Worm (Caenorhabditis elegans) whole organism, L4/young adult: ENCODE results near the gene C06B3.16.

Experiments used
- W03F9.2 ChIP-seq: fragments of 150-350 bp; optimal IDR thresholded peaks from 2 replicates; lab custom pipeline; 2014; ENCODE audit warnings: missing biosample characterization, missing genetic modification characterization
- dao-5 ChIP-seq: sonication (generic microtip); optimal IDR thresholded peaks from 2 replicates; lab custom pipeline; 2016; ENCODE audit warnings: missing genotype, missing genetic modification characterization, moderate library complexity, missing compliant biosample characterization
- him-1 ChIP-seq: sonication (generic microtip); optimal IDR thresholded peaks from 2 replicates; lab custom pipeline; 2016; ENCODE audit warnings: missing genotype, missing genetic modification reagents, missing genetic modification characterization, missing compliant biosample characterization

C06B3.16 gene

DNA sequence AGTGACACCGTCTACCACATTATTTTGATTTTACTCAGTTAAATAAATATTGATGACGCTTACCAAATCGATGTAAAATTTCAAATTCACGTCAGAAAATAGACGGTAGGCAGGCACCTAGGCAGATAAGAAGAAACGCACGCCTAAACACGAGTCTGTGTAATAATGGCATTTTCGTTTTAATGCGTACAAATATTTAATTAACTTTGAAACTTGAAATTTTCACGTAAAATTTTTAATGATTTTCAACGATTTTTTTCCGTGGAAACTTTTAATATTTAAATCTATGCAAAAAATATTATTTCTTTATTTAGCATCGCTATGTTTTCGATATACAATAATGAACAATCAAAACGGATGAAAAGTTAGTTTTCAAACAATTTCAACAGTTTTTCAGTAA is at the start of gene C06B3.16:
Gene C06B3.16, plus strand, starts transcription at position 301 of the 400 bp plus-strand sequence.
- TF ChIP-seq him-1 (tag; lab: Kevin White, UChicago) (no peak), W03F9.2 (tag; lab: Kevin White, UChicago) (no peak), dao-5 (tag; lab: Kevin White, UChicago) (no peak)

DNA sequence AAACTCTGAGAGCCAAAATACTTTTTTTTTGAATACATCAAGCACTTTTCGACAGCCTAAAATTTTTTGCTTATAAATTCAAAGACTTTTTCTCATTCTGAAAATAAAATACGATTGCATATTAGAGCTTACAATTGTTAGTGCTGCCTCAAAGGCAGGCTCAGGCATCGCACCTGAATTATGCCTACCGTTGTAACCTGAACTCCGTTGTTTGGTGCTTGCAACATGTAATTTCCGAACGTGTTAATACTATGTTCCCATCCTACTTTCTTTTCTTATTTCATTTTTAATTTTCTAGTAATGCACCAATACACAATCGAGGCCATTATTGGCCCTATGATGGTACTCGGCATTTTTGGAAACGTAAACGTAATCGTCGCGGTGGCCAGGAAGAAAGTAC is 44.0 kb upstream of the C06B3.16 start, which contains the start of gene srsx-19:
Gene srsx-19, plus strand, starts transcription at position 301 of the 400 bp plus-strand sequence.
- TF ChIP-seq him-1 (tag; lab: Kevin White, UChicago) (no peak), W03F9.2 (tag; lab: Kevin White, UChicago) (no peak), dao-5 (tag; lab: Kevin White, UChicago) (no peak)

DNA sequence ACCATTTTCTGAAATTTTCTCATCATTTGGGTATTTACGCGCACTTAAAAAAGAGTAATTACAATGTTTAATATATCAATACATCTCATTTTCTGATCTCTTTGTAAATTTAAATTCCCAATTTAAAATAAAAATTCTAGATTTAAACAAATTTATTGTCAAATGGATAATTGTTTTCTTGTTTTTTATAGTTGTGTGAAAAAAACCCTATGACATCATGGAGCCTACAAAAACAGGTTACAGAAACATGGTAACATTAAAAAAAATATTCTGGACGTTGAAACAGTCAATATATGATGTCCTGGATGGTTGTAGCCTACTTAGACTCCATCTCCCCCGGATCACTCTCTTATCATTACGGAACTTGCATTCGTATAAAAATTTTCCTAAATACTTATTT is 41.8 kb upstream of the C06B3.16 start, which contains the start of gene spp-12:
Gene spp-12, plus strand, starts transcription at position 301 of the 400 bp plus-strand sequence.
- TF ChIP-seq him-1 (tag; lab: Kevin White, UChicago) (no peak), dao-5 (tag; lab: Kevin White, UChicago) (no peak), W03F9.2 (tag; lab: Kevin White, UChicago) (no peak)

DNA sequence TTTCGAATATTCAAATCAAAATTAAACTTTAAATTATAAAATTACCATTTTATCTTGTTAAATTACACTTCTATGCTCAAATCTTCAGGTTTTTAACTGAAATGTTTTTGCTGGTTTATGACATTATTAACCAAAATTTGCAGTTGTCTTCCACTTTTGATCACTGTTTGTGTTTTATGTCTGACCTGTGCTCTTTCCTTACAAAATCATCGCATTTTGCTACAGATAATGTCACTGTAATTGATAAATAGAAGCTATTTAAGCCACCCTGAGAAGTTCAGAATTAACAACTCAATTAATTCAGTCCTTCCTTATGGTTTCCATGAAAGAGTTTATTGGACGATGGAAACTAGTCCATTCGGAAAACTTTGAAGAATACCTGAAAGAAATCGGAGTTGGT is 40.9 kb upstream of the C06B3.16 start, which contains the start of gene lbp-8:
Gene lbp-8, plus strand, starts transcription at position 301 of the 400 bp plus-strand sequence.
- TF ChIP-seq him-1 (tag; lab: Kevin White, UChicago): no peak

DNA sequence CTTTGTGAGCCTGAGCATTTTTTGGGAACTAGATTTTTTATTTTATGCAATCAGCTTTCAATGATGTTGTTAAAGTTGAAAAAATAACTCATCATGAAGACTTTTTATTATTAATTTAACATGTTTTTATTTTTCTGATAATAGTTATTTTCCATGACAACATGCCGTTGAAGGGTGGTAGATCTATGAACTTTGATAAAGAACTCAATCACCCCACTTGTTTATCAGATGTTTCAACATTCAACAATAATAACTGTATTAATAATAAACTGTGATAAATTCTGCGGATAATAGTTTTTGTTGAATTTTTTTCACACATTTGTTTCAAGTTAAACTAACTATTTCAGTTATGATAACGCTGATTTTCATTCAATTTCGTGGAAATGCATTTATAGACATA is 39.8 kb upstream of the C06B3.16 start:
- no peak for TF ChIP-seq dao-5 (tag; lab: Kevin White, UChicago)
- peak; percentile 12 for TF ChIP-seq W03F9.2 (tag; lab: Kevin White, UChicago)
- no peak for TF ChIP-seq him-1 (tag; lab: Kevin White, UChicago)

DNA sequence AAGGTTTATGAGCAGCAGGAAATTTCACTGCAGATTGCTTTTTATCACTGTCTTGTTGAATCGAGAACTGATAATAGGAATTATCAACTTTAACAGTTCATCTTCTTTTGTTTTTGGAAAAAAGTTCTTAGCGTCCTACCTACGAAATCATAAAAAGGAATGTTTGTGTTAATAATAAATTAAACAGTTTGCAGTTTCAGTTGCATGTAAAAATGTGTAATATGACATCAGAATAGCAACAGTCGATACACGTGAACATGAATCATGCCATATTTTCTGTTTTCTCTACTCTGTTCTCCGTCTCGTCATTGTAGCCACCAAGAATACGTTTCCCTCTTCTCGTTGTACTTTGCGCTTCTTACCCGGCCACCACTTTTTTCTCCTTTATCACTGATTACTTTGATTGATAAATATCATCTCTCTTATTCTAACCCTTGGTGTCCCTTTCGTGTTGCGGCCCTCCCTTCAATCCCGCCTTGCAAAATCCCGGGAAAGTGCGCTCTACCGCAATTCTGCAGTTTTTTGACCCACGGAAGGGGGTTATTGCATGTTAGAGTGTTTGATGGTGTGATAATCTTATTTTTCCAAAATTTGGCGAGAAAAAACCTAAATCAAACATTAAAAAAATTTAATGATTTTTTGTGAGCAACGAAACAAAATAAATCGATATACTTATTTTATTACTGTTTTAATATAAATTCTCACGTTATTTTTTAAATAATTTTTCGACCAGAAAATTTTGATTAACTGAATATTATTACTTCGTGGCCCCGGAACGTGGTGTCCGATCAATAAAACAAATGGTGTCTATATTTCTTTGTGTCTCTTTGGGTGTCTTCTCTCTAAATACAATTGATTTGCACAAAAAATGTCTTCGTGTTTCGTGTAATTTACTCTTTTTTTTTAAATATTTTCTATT is 38.6 kb upstream of the C06B3.16 start, which contains the start of gene sptl-3:
Gene sptl-3, plus strand, starts transcription at position 869 of the 919 bp plus-strand sequence.
- TF ChIP-seq W03F9.2 (tag; lab: Kevin White, UChicago): no peak
- TF ChIP-seq dao-5 (tag; lab: Kevin White, UChicago): no peak

DNA sequence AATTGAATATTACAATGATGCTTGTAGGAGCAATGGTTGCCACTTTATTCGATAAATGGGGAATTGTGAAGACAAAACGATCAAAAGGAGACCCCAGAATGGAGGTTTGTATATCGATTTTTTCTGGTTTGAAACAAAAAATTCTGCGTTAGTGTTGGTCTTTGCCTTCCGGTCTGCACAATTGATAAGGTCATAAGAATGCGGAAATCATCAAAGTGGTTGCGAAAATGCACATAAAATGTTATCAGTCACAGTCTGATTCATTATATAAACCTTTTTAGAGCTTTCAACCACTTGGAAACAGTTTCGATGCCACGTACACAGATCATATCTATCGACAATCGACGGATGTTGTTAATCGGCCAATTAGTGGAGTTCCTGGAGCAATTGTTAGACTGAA is 37.7 kb upstream of the C06B3.16 start:
- TF ChIP-seq dao-5 (tag; lab: Kevin White, UChicago): no peak
- TF ChIP-seq W03F9.2 (tag; lab: Kevin White, UChicago): no peak
- no peak for TF ChIP-seq him-1 (tag; lab: Kevin White, UChicago)

DNA sequence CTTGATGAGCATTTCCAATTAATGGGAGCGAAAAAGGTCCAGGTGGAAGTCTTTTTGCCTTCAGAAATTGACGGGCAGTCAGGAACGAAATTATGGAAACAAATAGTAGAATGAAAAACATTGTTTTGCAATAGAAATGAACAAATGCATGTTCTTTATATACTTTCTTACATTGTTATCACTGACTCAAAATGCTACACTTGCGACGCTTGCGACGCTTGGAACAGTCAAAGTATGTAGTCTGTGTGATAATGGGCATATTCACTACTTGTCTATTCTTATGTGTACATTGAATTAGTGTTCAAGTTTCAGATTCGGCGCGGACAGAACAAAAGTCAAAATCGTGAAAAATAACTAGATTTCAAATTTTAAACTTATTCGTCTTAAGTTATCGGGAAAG is 33.0 kb upstream of the C06B3.16 start, which contains the start of gene cyp-35C1:
Gene cyp-35C1, minus strand, starts transcription at position 132 of the 400 bp plus-strand sequence.
- no peak for TF ChIP-seq dao-5 (tag; lab: Kevin White, UChicago)
- TF ChIP-seq him-1 (tag; lab: Kevin White, UChicago): no peak
- TF ChIP-seq W03F9.2 (tag; lab: Kevin White, UChicago): no peak

DNA sequence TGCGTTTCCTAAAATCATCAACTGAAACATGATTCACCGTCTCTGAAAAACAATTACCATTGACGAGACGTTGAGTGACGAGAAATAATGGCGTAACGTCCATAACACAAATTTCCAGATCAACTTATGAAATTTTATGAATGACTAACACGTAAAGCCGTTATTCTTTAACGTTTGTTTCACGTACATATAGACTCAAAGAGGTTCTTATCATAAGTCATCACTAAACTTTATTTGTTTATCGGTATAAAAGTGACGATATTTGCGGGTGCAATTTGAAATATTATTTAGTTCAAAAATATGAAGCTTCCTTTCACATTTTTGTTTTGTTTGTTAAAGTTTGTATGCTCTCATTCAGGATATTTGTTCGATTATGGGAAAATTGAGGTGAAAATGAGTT is 32.1 kb upstream of the C06B3.16 start, which contains the start of gene oac-3:
Gene oac-3, plus strand, starts transcription at position 301 of the 400 bp plus-strand sequence.
- TF ChIP-seq W03F9.2 (tag; lab: Kevin White, UChicago) (no peak), him-1 (tag; lab: Kevin White, UChicago) (no peak), dao-5 (tag; lab: Kevin White, UChicago) (no peak)

DNA sequence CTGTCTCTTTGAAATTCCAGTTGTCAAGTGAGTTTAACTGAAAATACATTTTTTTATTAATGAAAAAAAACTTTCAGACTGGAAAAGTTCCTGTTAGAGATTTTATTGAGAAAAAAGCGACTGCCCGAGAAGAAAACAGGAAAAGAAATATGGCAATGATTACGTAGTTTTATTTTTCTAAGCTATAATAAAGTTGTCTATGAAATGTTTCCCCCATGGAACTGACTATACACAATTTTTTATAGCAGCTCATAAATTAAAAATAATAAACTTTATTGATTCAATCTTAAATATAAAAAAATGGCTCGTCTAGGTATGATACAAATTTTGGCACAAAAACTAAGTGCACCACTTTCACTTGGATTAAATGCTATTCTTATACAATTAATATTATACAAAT is 28.8 kb upstream of the C06B3.16 start, which contains the start of gene C06B3.1:
Gene C06B3.1, plus strand, starts transcription at position 301 of the 400 bp plus-strand sequence.
- TF ChIP-seq him-1 (tag; lab: Kevin White, UChicago): no peak
- TF ChIP-seq dao-5 (tag; lab: Kevin White, UChicago): no peak
- no peak for TF ChIP-seq W03F9.2 (tag; lab: Kevin White, UChicago)

DNA sequence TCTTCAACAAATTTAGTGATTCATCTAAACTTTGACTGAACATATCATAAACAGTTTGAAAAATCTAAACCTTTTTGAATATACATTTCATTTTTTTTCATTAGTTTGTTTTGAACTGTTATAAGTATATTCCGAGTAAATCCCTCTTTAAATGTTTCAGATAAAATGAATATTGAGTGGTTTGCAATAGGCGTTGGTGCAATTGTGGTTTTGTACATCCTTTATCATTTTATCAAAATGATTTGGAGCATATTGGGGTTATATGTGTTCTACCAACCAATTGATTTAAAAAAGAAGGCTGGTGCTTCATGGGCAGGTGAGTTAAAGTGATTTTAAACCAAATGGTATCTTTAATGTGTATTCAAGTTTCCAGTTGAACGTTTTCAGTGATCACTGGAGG is 26.9 kb upstream of the C06B3.16 start, which contains the start of gene stdh-3:
Gene stdh-3, plus strand, starts transcription at position 166 of the 400 bp plus-strand sequence.
- no peak for TF ChIP-seq dao-5 (tag; lab: Kevin White, UChicago)
- no peak for TF ChIP-seq him-1 (tag; lab: Kevin White, UChicago)
- TF ChIP-seq W03F9.2 (tag; lab: Kevin White, UChicago): no peak

DNA sequence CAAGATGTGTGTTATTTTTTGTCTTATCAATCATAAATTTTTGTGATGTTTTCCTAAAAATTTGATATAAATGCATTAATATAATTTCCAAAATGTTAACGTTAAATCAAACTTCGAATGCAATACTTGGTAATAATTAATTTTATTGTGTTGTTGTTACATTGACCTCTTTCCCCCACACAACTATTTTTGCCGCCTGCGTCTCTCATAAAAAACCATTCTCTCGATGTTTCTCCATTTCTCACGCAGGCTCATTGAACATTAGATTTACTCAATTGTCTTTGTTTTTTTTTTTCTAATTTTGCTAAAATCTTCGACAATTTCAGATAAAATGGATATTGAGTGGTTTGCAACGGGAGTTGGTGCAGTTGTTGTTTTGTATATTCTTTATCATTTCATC is 25.2 kb upstream of the C06B3.16 start, which contains the start of gene stdh-1:
Gene stdh-1, plus strand, starts transcription at position 327 of the 400 bp plus-strand sequence.
- TF ChIP-seq him-1 (tag; lab: Kevin White, UChicago) (no peak), dao-5 (tag; lab: Kevin White, UChicago) (no peak), W03F9.2 (tag; lab: Kevin White, UChicago) (no peak)

DNA sequence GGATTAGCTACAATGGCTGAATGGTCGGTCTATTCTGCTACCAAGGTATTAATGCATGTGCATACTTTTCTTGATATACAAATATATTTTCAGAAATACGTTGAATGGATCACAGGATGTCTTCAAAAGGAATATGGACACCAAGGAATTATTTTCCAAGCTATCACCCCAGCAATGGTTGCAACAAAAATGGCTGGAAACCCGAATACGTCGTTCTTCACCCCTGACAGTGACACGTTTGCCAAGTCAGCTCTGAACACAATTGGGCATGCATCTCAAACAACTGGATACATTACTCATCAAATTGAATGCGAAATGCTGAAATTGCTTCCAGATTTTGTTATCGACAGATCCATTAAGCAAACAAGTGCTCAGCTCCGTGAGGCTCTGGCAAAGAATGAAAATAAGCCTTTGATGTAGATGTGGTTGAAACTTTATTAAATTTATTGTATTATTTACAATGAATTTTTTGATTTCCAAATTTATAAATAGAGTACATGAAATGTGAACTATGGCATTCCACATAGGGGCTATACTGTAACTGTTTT is 23.7 kb upstream of the C06B3.16 start:
- no peak for TF ChIP-seq W03F9.2 (tag; lab: Kevin White, UChicago)
- no peak for TF ChIP-seq dao-5 (tag; lab: Kevin White, UChicago)
- no peak for TF ChIP-seq him-1 (tag; lab: Kevin White, UChicago)
